Comparison of ENCODE assay signal across 1 fruit fly cellular context in the genomic region with DNA sequence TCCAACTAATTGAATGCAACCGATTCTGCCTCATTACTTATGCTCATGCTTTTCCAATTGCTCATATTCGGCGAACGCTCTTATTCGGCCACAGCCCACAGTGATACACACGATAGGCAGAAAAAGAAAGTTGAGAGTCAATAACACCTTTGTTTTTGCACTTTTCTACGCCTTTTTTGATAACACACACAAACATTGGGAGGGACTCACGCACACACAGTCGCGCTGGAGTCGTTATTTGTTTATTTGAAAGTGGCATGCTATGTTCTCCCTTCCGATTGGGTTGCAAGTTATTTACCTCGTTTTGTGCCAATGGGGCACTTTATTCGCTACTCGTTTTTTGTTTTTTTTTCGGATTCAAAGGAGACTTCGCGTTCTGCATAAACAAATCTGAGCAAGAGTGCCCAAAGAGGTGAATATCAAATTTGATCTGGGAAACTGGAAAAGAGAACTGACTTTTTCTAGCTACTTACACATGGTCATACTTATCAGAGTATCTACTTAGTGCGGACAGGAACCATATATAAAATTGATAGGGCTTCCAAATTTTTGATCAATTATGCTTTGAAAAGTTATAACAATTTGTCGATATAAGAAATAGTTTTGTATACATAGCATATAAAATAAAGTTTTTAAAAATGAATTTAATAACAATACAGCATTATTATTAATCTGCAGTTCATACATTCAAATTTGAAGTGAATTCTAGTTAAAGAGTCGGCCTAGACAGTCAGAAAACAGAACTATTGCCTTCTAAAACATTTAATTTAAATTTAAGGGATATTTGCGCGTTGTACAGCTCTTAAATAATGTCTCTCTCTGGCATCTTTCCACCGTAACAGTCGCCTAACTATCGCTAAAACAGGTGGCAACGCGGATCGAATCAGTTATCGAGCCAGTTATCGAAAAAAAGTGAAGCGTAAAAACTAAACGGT.
TF ChIP-seq lines count a peak whose summit lies in the region.

A gene (minus strand): TSS at position 429 of the 935 bp plus-strand sequence.
A gene (plus strand): TSS at position 896 of the 935 bp plus-strand sequence.

TF ChIP-seq in whole organism, embryonic, 481 proteins besides CTCF, POLR2A, EP300 and RAD21 (continued from another document and continues in another):
- TF ChIP-seq Bdp1 (GFP tag; optimal IDR thresholded peaks at IDR 0.05; lab: Kevin White, UChicago) = no peak
- peak; percentile 32 for TF ChIP-seq lilli (GFP tag; optimal IDR thresholded peaks at IDR 0.05; lab: Kevin White, UChicago)
- no peak for TF ChIP-seq NC2α (GFP tag; optimal IDR thresholded peaks at IDR 0.05; lab: Kevin White, UChicago)
- TF ChIP-seq pnt (GFP tag; optimal IDR thresholded peaks at IDR 0.05; lab: Kevin White, UChicago) = no peak
- TF ChIP-seq Nf-YB (GFP tag; optimal IDR thresholded peaks at IDR 0.05; lab: Kevin White, UChicago) = no peak
- TF ChIP-seq HLH3B (GFP tag; IDR thresholded peaks at IDR 0.05; lab: Robert Waterston, UW) = no peak
- TF ChIP-seq rib (GFP tag; IDR thresholded peaks at IDR 0.05; lab: Robert Waterston, UW) = no peak
- TF ChIP-seq CG15514 (GFP tag; optimal IDR thresholded peaks at IDR 0.05; lab: Kevin White, UChicago) = peak; percentile 98
- no peak for TF ChIP-seq chif (GFP tag; optimal IDR thresholded peaks at IDR 0.05; lab: Kevin White, UChicago)
- TF ChIP-seq vvl (GFP tag; IDR thresholded peaks at IDR 0.05; lab: Robert Waterston, UW) = no peak; the same call in 1 of the 2 replicates
- no peak for TF ChIP-seq unpg (GFP tag; optimal IDR thresholded peaks at IDR 0.05; lab: Kevin White, UChicago)
- no peak for TF ChIP-seq Adf1 (GFP tag; IDR thresholded peaks at IDR 0.05; lab: Robert Waterston, UW)
- no peak for TF ChIP-seq CG12104 (GFP tag; optimal IDR thresholded peaks at IDR 0.05; lab: Kevin White, UChicago)
- TF ChIP-seq CG9932 (GFP tag; IDR thresholded peaks at IDR 0.05; lab: Robert Waterston, UW) = peak; percentile 65
- no peak for TF ChIP-seq hth (optimal IDR thresholded peaks at IDR 0.05; lab: Kevin White, UChicago)
- TF ChIP-seq CG13624 (GFP tag; optimal IDR thresholded peaks at IDR 0.05; lab: Kevin White, UChicago) = no peak
- TF ChIP-seq CG17328 (GFP tag; IDR thresholded peaks at IDR 0.05; lab: Robert Waterston, UW) = no peak
- TF ChIP-seq btn (GFP tag; optimal IDR thresholded peaks at IDR 0.05; lab: Kevin White, UChicago) = no peak
- no peak for TF ChIP-seq bcd (GFP tag; optimal IDR thresholded peaks at IDR 0.05; lab: Kevin White, UChicago)
- no peak for TF ChIP-seq shn (GFP tag; optimal IDR thresholded peaks at IDR 0.05; lab: Kevin White, UChicago)
- peak; percentile 19 for TF ChIP-seq CG18262 (tag; optimal IDR thresholded peaks at IDR 0.05; lab: Kevin White, UChicago)
- no peak for TF ChIP-seq CG5180 (GFP tag; optimal IDR thresholded peaks at IDR 0.05; lab: Kevin White, UChicago)
- no peak for TF ChIP-seq NfI (GFP tag; optimal IDR thresholded peaks at IDR 0.05; lab: Kevin White, UChicago)
- no peak for TF ChIP-seq CG32767 (GFP tag; IDR thresholded peaks at IDR 0.05; lab: Robert Waterston, UW)
- TF ChIP-seq kah (GFP tag; optimal IDR thresholded peaks at IDR 0.05; lab: Kevin White, UChicago) = no peak
- TF ChIP-seq Hey (tag; optimal IDR thresholded peaks at IDR 0.05; lab: Kevin White, UChicago) = no peak
- peak; percentile 64 for TF ChIP-seq Max (GFP tag; optimal IDR thresholded peaks at IDR 0.05; lab: Kevin White, UChicago)
- peak; percentile 39; the same call in 1 of the 2 replicates for TF ChIP-seq NFAT (GFP tag; IDR thresholded peaks at IDR 0.05; lab: Robert Waterston, UW)
- no peak for TF ChIP-seq CG7745 (tag; optimal IDR thresholded peaks at IDR 0.05; lab: Kevin White, UChicago)
- no peak for TF ChIP-seq slp2 (GFP tag; optimal IDR thresholded peaks at IDR 0.05; lab: Kevin White, UChicago)
- TF ChIP-seq ftz-f1 (GFP tag; optimal IDR thresholded peaks at IDR 0.05; lab: Kevin White, UChicago) = no peak
- no peak for TF ChIP-seq ac (GFP tag; optimal IDR thresholded peaks at IDR 0.05; lab: Kevin White, UChicago)
- TF ChIP-seq Med (GFP tag; lab: Kevin White, UChicago) = no peak
- no peak for TF ChIP-seq Jarid2 (GFP tag; optimal IDR thresholded peaks at IDR 0.05; lab: Kevin White, UChicago)
- no peak for TF ChIP-seq kay (GFP tag; optimal IDR thresholded peaks at IDR 0.05; lab: Kevin White, UChicago)
- TF ChIP-seq inv (GFP tag; IDR thresholded peaks at IDR 0.05; lab: Robert Waterston, UW; ENCODE audit: partially characterized antibody) = peak; percentile 63; the same call in 1 of the 2 replicates
- TF ChIP-seq Ets65A (GFP tag; lab: Kevin White, UChicago) = peak; percentile 18
- TF ChIP-seq CG2199 (GFP tag; IDR thresholded peaks at IDR 0.05; lab: Robert Waterston, UW) = no peak
- TF ChIP-seq Rx (GFP tag; IDR thresholded peaks at IDR 0.05; lab: Robert Waterston, UW) = no peak
- TF ChIP-seq CG11695 (GFP tag; IDR thresholded peaks at IDR 0.05; lab: Robert Waterston, UW) = no peak
- no peak for TF ChIP-seq ab (GFP tag; optimal IDR thresholded peaks at IDR 0.05; lab: Kevin White, UChicago)
- no peak for TF ChIP-seq CG2875 (GFP tag; optimal IDR thresholded peaks at IDR 0.05; lab: Kevin White, UChicago)
- TF ChIP-seq wor (GFP tag; IDR thresholded peaks at IDR 0.05; lab: Robert Waterston, UW) = no peak
- TF ChIP-seq Awh (GFP tag; IDR thresholded peaks at IDR 0.05; lab: Robert Waterston, UW) = no peak
- TF ChIP-seq hbn (GFP tag; IDR thresholded peaks at IDR 0.05; lab: Robert Waterston, UW; ENCODE audit: partially characterized antibody) = peak; percentile 23; the same call in 1 of the 2 replicates
- 0 out of 2 replicates have a peak, but pooled peaks have one; percentile 8 for TF ChIP-seq lmd (GFP tag; IDR thresholded peaks at IDR 0.05; lab: Robert Waterston, UW)
- no peak for TF ChIP-seq CG8281 (tag; optimal IDR thresholded peaks at IDR 0.05; lab: Kevin White, UChicago)
- no peak for TF ChIP-seq CG12219 (GFP tag; optimal IDR thresholded peaks at IDR 0.05; lab: Kevin White, UChicago)
- no peak for TF ChIP-seq CG8944 (GFP tag; optimal IDR thresholded peaks at IDR 0.05; lab: Kevin White, UChicago)
- no peak for TF ChIP-seq CG12155 (GFP tag; optimal IDR thresholded peaks at IDR 0.05; lab: Kevin White, UChicago)
- TF ChIP-seq CG13424 (tag; optimal IDR thresholded peaks at IDR 0.05; lab: Kevin White, UChicago) = peak; percentile 11
- no peak for TF ChIP-seq Aef1 (GFP tag; IDR thresholded peaks at IDR 0.05; lab: Robert Waterston, UW)
- no peak for TF ChIP-seq Atf-2 (GFP tag; optimal IDR thresholded peaks at IDR 0.05; lab: Kevin White, UChicago)
- TF ChIP-seq CG32772 (GFP tag; IDR thresholded peaks at IDR 0.05; lab: Robert Waterston, UW) = no peak; the same call in 1 of the 2 replicates
- TF ChIP-seq Tbp (GFP tag; optimal IDR thresholded peaks at IDR 0.05; lab: Kevin White, UChicago) = no peak
- TF ChIP-seq repo (GFP tag; optimal IDR thresholded peaks at IDR 0.05; lab: Kevin White, UChicago) = no peak
- no peak for TF ChIP-seq Ravus (GFP tag; IDR thresholded peaks at IDR 0.05; lab: Robert Waterston, UW)
- TF ChIP-seq CG11504 (tag; optimal IDR thresholded peaks at IDR 0.05; lab: Kevin White, UChicago) = peak; percentile 6
- TF ChIP-seq ase (GFP tag; IDR thresholded peaks at IDR 0.05; lab: Robert Waterston, UW) = no peak
- TF ChIP-seq Camta (GFP tag; optimal IDR thresholded peaks at IDR 0.05; lab: Kevin White, UChicago) = no peak
- TF ChIP-seq bsh (GFP tag; optimal IDR thresholded peaks at IDR 0.05; lab: Kevin White, UChicago) = peak in 1 of 2 experiments; percentile 2
- TF ChIP-seq da (GFP tag; optimal IDR thresholded peaks at IDR 0.05; lab: Kevin White, UChicago) = no peak
- TF ChIP-seq CG12942 (GFP tag; optimal IDR thresholded peaks at IDR 0.05; lab: Kevin White, UChicago) = peak; percentile 6
- TF ChIP-seq prd (optimal IDR thresholded peaks at IDR 0.05; lab: Kevin White, UChicago) = no peak
- no peak; the same call in 2 of the 3 replicates for TF ChIP-seq prd (GFP tag; IDR thresholded peaks at IDR 0.05; lab: Robert Waterston, UW)
- peak; percentile 59 for TF ChIP-seq Bgb (GFP tag; IDR thresholded peaks at IDR 0.05; lab: Robert Waterston, UW; ENCODE audit: partially characterized antibody)
- TF ChIP-seq oc (tag; optimal IDR thresholded peaks at IDR 0.05; lab: Kevin White, UChicago) = no peak
- TF ChIP-seq Dad (GFP tag; optimal IDR thresholded peaks at IDR 0.05; lab: Kevin White, UChicago) = no peak
- TF ChIP-seq nau (GFP tag; optimal IDR thresholded peaks at IDR 0.05; lab: Kevin White, UChicago) = no peak
- peak; percentile 95 for TF ChIP-seq CG17802 (tag; optimal IDR thresholded peaks at IDR 0.05; lab: Kevin White, UChicago)
- no peak for TF ChIP-seq zf30C (GFP tag; optimal IDR thresholded peaks at IDR 0.05; lab: Kevin White, UChicago)
- TF ChIP-seq CG3995 (GFP tag; optimal IDR thresholded peaks at IDR 0.05; lab: Kevin White, UChicago) = no peak
- no peak for TF ChIP-seq Usf (GFP tag; optimal IDR thresholded peaks at IDR 0.05; lab: Kevin White, UChicago)
- TF ChIP-seq CG14050 (GFP tag; IDR thresholded peaks at IDR 0.05; lab: Robert Waterston, UW) = no peak
- TF ChIP-seq CG7928 (GFP tag; optimal IDR thresholded peaks at IDR 0.05; lab: Kevin White, UChicago) = peak; percentile 73
- no peak for TF ChIP-seq CG5953 (GFP tag; IDR thresholded peaks at IDR 0.05; lab: Robert Waterston, UW)
- TF ChIP-seq jing (GFP tag; optimal IDR thresholded peaks at IDR 0.05; lab: Kevin White, UChicago) = no peak
- TF ChIP-seq GATAe (GFP tag; conservative IDR thresholded peaks at IDR 0.05; lab: Robert Waterston, UW) = no peak
- peak; percentile 55 for TF ChIP-seq nmo (GFP tag; optimal IDR thresholded peaks at IDR 0.05; lab: Kevin White, UChicago)
- no peak for TF ChIP-seq bab2 (GFP tag; optimal IDR thresholded peaks at IDR 0.05; lab: Kevin White, UChicago)
- TF ChIP-seq pita (GFP tag; optimal IDR thresholded peaks at IDR 0.05; lab: Kevin White, UChicago) = peak; percentile 62
- no peak for TF ChIP-seq CG17385 (GFP tag; optimal IDR thresholded peaks at IDR 0.05; lab: Kevin White, UChicago)
- TF ChIP-seq ssp (GFP tag; IDR thresholded peaks at IDR 0.05; lab: Robert Waterston, UW) = peak; percentile 50
- peak; percentile 86 for TF ChIP-seq BEAF-32 (GFP tag; optimal IDR thresholded peaks at IDR 0.05; lab: Kevin White, UChicago)
- peak; percentile 46 for TF ChIP-seq Xbp1 (GFP tag; optimal IDR thresholded peaks at IDR 0.05; lab: Kevin White, UChicago)
- TF ChIP-seq HLHmδ (GFP tag; optimal IDR thresholded peaks at IDR 0.05; lab: Kevin White, UChicago) = no peak
- TF ChIP-seq CG15696 (tag; optimal IDR thresholded peaks at IDR 0.05; lab: Kevin White, UChicago) = peak; percentile 29
- no peak for TF ChIP-seq CG8089 (GFP tag; optimal IDR thresholded peaks at IDR 0.05; lab: Kevin White, UChicago)
- peak; percentile 62 for TF ChIP-seq CG9797 (GFP tag; optimal IDR thresholded peaks at IDR 0.05; lab: Kevin White, UChicago)
- TF ChIP-seq ranshi (GFP tag; IDR thresholded peaks at IDR 0.05; lab: Robert Waterston, UW) = no peak
- TF ChIP-seq CG11560 (tag; IDR thresholded peaks at IDR 0.05; lab: Robert Waterston, UW) = no peak
- peak; percentile 43 for TF ChIP-seq CG9437 (GFP tag; optimal IDR thresholded peaks at IDR 0.05; lab: Kevin White, UChicago)
- TF ChIP-seq CG30020 (tag; optimal IDR thresholded peaks at IDR 0.05; lab: Kevin White, UChicago) = peak; percentile 30
- TF ChIP-seq Meics (GFP tag; optimal IDR thresholded peaks at IDR 0.05; lab: Kevin White, UChicago) = no peak
- TF ChIP-seq Atf6 (GFP tag; IDR thresholded peaks at IDR 0.05; lab: Robert Waterston, UW) = no peak
- no peak for TF ChIP-seq CG7786 (GFP tag; optimal IDR thresholded peaks at IDR 0.05; lab: Kevin White, UChicago)
- no peak for TF ChIP-seq CG1647 (GFP tag; optimal IDR thresholded peaks at IDR 0.05; lab: Kevin White, UChicago)
- TF ChIP-seq CG14965 (GFP tag; optimal IDR thresholded peaks at IDR 0.05; lab: Kevin White, UChicago; ENCODE audit: borderline replicate concordance) = no peak
- TF ChIP-seq Hand (GFP tag; optimal IDR thresholded peaks at IDR 0.05; lab: Kevin White, UChicago) = no peak
- TF ChIP-seq gfzf (GFP tag; optimal IDR thresholded peaks at IDR 0.05; lab: Kevin White, UChicago) = peak; percentile 90
- no peak for TF ChIP-seq org-1 (GFP tag; optimal IDR thresholded peaks at IDR 0.05; lab: Kevin White, UChicago)
- TF ChIP-seq trem (tag; optimal IDR thresholded peaks at IDR 0.05; lab: Kevin White, UChicago) = peak; percentile 77
- peak; percentile 23 for TF ChIP-seq CG8478 (optimal IDR thresholded peaks at IDR 0.05; lab: Kevin White, UChicago)
- peak; percentile 63; the same call in 2 of the 3 replicates for TF ChIP-seq CG6791 (GFP tag; IDR thresholded peaks at IDR 0.05; lab: Robert Waterston, UW; ENCODE audit: partially characterized antibody)
- TF ChIP-seq zfh1 (GFP tag; IDR thresholded peaks at IDR 0.05; lab: Robert Waterston, UW) = peak; percentile 29; the same call in 1 of the 3 replicates
- TF ChIP-seq wdn (GFP tag; IDR thresholded peaks at IDR 0.05; lab: Robert Waterston, UW) = no peak
- TF ChIP-seq kni (GFP tag; optimal IDR thresholded peaks at IDR 0.05; lab: Kevin White, UChicago) = no peak
- TF ChIP-seq B-H2 (GFP tag; optimal IDR thresholded peaks at IDR 0.05; lab: Kevin White, UChicago) = no peak
- TF ChIP-seq CG11723 (GFP tag; optimal IDR thresholded peaks at IDR 0.05; lab: Kevin White, UChicago) = no peak
- TF ChIP-seq CG1024 (GFP tag; IDR thresholded peaks at IDR 0.05; lab: Robert Waterston, UW) = no peak
- TF ChIP-seq Xrp1 (GFP tag; IDR thresholded peaks at IDR 0.05; lab: Robert Waterston, UW) = no peak
- peak; percentile 65 for TF ChIP-seq Lhr (GFP tag; optimal IDR thresholded peaks at IDR 0.05; lab: Kevin White, UChicago)
- TF ChIP-seq CG4820 (GFP tag; optimal IDR thresholded peaks at IDR 0.05; lab: Kevin White, UChicago) = no peak
- no peak for TF ChIP-seq otp (GFP tag; IDR thresholded peaks at IDR 0.05; lab: Robert Waterston, UW)
- no peak for TF ChIP-seq fd102C (GFP tag; optimal IDR thresholded peaks at IDR 0.05; lab: Kevin White, UChicago)
- TF ChIP-seq sens (GFP tag; lab: Kevin White, UChicago) = peak; percentile 85
- peak; percentile 52 for TF ChIP-seq CG12391 (tag; optimal IDR thresholded peaks at IDR 0.05; lab: Kevin White, UChicago)
- TF ChIP-seq sug (tag; optimal IDR thresholded peaks at IDR 0.05; lab: Kevin White, UChicago) = peak; percentile 11
- peak; percentile 42 for TF ChIP-seq CG2712 (tag; optimal IDR thresholded peaks at IDR 0.05; lab: Kevin White, UChicago)
- TF ChIP-seq peb (GFP tag; IDR thresholded peaks at IDR 0.05; lab: Robert Waterston, UW) = no peak
- no peak for TF ChIP-seq ind (GFP tag; optimal IDR thresholded peaks at IDR 0.05; lab: Kevin White, UChicago)
- no peak for TF ChIP-seq Lim3 (GFP tag; IDR thresholded peaks at IDR 0.05; lab: Robert Waterston, UW)
- no peak for TF ChIP-seq fu2 (GFP tag; optimal IDR thresholded peaks at IDR 0.05; lab: Kevin White, UChicago)
- no peak for TF ChIP-seq aop (GFP tag; IDR thresholded peaks at IDR 0.05; lab: Robert Waterston, UW)
- peak; percentile 7 for TF ChIP-seq NC2β (GFP tag; optimal IDR thresholded peaks at IDR 0.05; lab: Kevin White, UChicago)
